Worm (Caenorhabditis elegans) whole organism, L1 larva: Measurements from ENCODE around the gene aco-1.

Source experiments
- C04F5.9 ChIP-seq: sonication (generic microtip); optimal IDR thresholded peaks from 2 replicates; lab custom pipeline; 2016; ENCODE audit warnings: missing genetic modification characterization, missing compliant biosample characterization
- C16A3.4 ChIP-seq: fragments of 150-350 bp; optimal IDR thresholded peaks from 2 replicates; lab custom pipeline; 2014; ENCODE audit warnings: missing biosample characterization, missing genetic modification characterization
- C34B4.2 ChIP-seq: sonication (generic microtip); optimal IDR thresholded peaks from 2 replicates; lab custom pipeline; 2017; ENCODE audit warnings: mild to moderate bottlenecking, missing genetic modification characterization, missing compliant biosample characterization
- F16B12.6 ChIP-seq: fragments of 150-350 bp; optimal IDR thresholded peaks from 2 replicates; lab custom pipeline; 2014; ENCODE audit warnings: missing biosample characterization, missing genetic modification characterization
- Y116A8C.19 ChIP-seq: sonication (generic microtip); optimal IDR thresholded peaks from 2 replicates; lab custom pipeline; 2016; ENCODE audit warnings: missing compliant biosample characterization, missing genetic modification characterization, borderline replicate concordance
- aha-1 ChIP-seq: fragments of 150-350 bp; optimal IDR thresholded peaks from 2 replicates; lab custom pipeline; 2014; ENCODE audit warnings: missing biosample characterization, missing genetic modification characterization
- alr-1 ChIP-seq: fragments of 200-800 bp; sonication (Bioruptor generic); optimal IDR thresholded peaks from 2 replicates; lab custom pipeline; 2018; ENCODE audit warnings: borderline replicate concordance, mild to moderate bottlenecking, missing genetic modification characterization, missing compliant biosample characterization
- ama-1 ChIP-seq: fragments of 150-350 bp; optimal IDR thresholded peaks from 2 replicates; lab custom pipeline; 2014
- blmp-1 ChIP-seq: fragments of 150-350 bp; optimal IDR thresholded peaks from 2 replicates; lab custom pipeline; 2014; ENCODE audit warnings: missing biosample characterization, missing genetic modification characterization
- ceh-63 ChIP-seq: fragments of 200-800 bp; sonication (Bioruptor generic); optimal IDR thresholded peaks from 2 replicates; lab custom pipeline; 2018; ENCODE audit warnings: mild to moderate bottlenecking, missing genetic modification characterization, missing compliant biosample characterization
- ceh-8 ChIP-seq: fragments of 200-800 bp; sonication (Bioruptor generic); optimal IDR thresholded peaks from 2 replicates; lab custom pipeline; 2018; ENCODE audit warnings: mild to moderate bottlenecking, missing genetic modification characterization, moderate library complexity, missing compliant biosample characterization
- ceh-82 ChIP-seq, 3 experiments: fragments of 150-350 bp in 1 of 3; sonication (generic microtip) in 2 of 3; optimal IDR thresholded peaks; 2 replicates each; lab custom pipeline; 2014 to 2017; ENCODE audit warnings: missing biosample characterization in 3 of 3, missing genetic modification characterization in 3 of 3
- ceh-90 ChIP-seq: sonication (generic microtip); optimal IDR thresholded peaks from 2 replicates; lab custom pipeline; 2016; ENCODE audit warnings: missing genetic modification characterization, missing compliant biosample characterization
- ces-1 ChIP-seq: fragments of 150-350 bp; optimal IDR thresholded peaks from 2 replicates; lab custom pipeline; 2014; ENCODE audit warnings: missing biosample characterization, missing genetic modification reagents, missing genetic modification characterization
- egl-27 ChIP-seq, 2 experiments: fragments of 150-350 bp in 1 of 2; sonication (generic microtip); optimal IDR thresholded peaks; 3 replicates each; lab custom pipeline; 2017 to 2018; ENCODE audit warnings: missing biosample characterization in 2 of 2, missing genetic modification characterization in 2 of 2, missing genetic modification reagents in 2 of 2
- elt-3 ChIP-seq, 6 experiments: fragments of 150-350 bp in 1 of 6; sonication (generic microtip); optimal IDR thresholded peaks; 2 replicates each; lab custom pipeline; 2017 to 2018; ENCODE audit warnings: missing biosample characterization in 6 of 6, missing genetic modification characterization in 6 of 6, inconsistent platforms in 1 of 6
- fkh-10 ChIP-seq: sonication (generic microtip); optimal IDR thresholded peaks from 2 replicates; lab custom pipeline; 2017; ENCODE audit warnings: missing biosample characterization, missing genetic modification reagents, missing genetic modification characterization
- fkh-4 ChIP-seq: sonication (generic microtip); optimal IDR thresholded peaks from 2 replicates; lab custom pipeline; 2016; ENCODE audit warnings: missing compliant biosample characterization, missing genetic modification characterization, borderline replicate concordance
- fkh-8 ChIP-seq: sonication (generic microtip); optimal IDR thresholded peaks from 2 replicates; lab custom pipeline; 2016; ENCODE audit warnings: mild to moderate bottlenecking, missing genetic modification characterization, missing compliant biosample characterization
- grh-1 ChIP-seq: fragments of 200-800 bp; sonication (Bioruptor generic); IDR thresholded peaks from 2 replicates; pipeline ENCODE4 v1.3.6; 2022; ENCODE audit warnings: missing genetic modification reagents, missing genetic modification characterization, missing compliant biosample characterization
- hpl-2 ChIP-seq: fragments of 150-350 bp; optimal IDR thresholded peaks from 2 replicates; lab custom pipeline; 2014; ENCODE audit warnings: missing biosample characterization, missing genetic modification reagents, missing genetic modification characterization
- lir-3 ChIP-seq: sonication (generic microtip); optimal IDR thresholded peaks from 2 replicates; lab custom pipeline; 2016; ENCODE audit warnings: mild to moderate bottlenecking, missing genetic modification characterization, moderate library complexity, missing compliant biosample characterization; ENCODE audit not compliant: poor library complexity
- lsy-2 ChIP-seq, 2 experiments: fragments of 150-350 bp; optimal IDR thresholded peaks; 2 replicates each; lab custom pipeline; 2014; ENCODE audit warnings: missing biosample characterization in 2 of 2, missing genetic modification characterization in 2 of 2
- mdl-1 ChIP-seq, 2 experiments: fragments of 150-350 bp; optimal IDR thresholded peaks; 2 replicates each; lab custom pipeline; 2014 to 2017; ENCODE audit warnings: missing biosample characterization in 2 of 2, missing genetic modification characterization in 2 of 2, inconsistent platforms in 1 of 2
- mef-2 ChIP-seq: fragments of 150-350 bp; optimal IDR thresholded peaks from 2 replicates; lab custom pipeline; 2014; ENCODE audit warnings: missing biosample characterization, missing genetic modification characterization
- mep-1 ChIP-seq: fragments of 150-350 bp; optimal IDR thresholded peaks from 2 replicates; lab custom pipeline; 2014; ENCODE audit warnings: missing biosample characterization, missing genetic modification characterization
- nhr-12 ChIP-seq: sonication (generic microtip); optimal IDR thresholded peaks from 2 replicates; lab custom pipeline; 2017; ENCODE audit warnings: missing biosample characterization, missing genetic modification characterization
- nhr-19 ChIP-seq: fragments of 200-800 bp; sonication (Bioruptor generic); conservative IDR thresholded peaks from 2 replicates; pipeline ENCODE4 v1.3.6; 2022; ENCODE audit warnings: missing genetic modification characterization, missing compliant biosample characterization
- nhr-20 ChIP-seq: sonication (generic microtip); optimal IDR thresholded peaks from 2 replicates; lab custom pipeline; 2016; ENCODE audit warnings: mild to moderate bottlenecking, missing genetic modification characterization, missing compliant biosample characterization
- nhr-237 ChIP-seq: fragments of 150-350 bp; optimal IDR thresholded peaks from 2 replicates; lab custom pipeline; 2014; ENCODE audit warnings: missing biosample characterization, missing genetic modification characterization
- nhr-28 ChIP-seq: fragments of 150-350 bp; optimal IDR thresholded peaks from 2 replicates; lab custom pipeline; 2014; ENCODE audit warnings: missing biosample characterization, missing genetic modification characterization
- nhr-71 ChIP-seq: sonication (generic microtip); optimal IDR thresholded peaks from 2 replicates; lab custom pipeline; 2016; ENCODE audit warnings: mild to moderate bottlenecking, missing genetic modification characterization, moderate library complexity, missing compliant biosample characterization
- nhr-76 ChIP-seq: sonication (generic microtip); optimal IDR thresholded peaks from 2 replicates; lab custom pipeline; 2017; ENCODE audit warnings: missing biosample characterization, missing genetic modification characterization
- nhr-77 ChIP-seq: fragments of 150-350 bp; optimal IDR thresholded peaks from 2 replicates; lab custom pipeline; 2014; ENCODE audit warnings: missing biosample characterization, missing genetic modification characterization
- nhr-85 ChIP-seq: sonication (generic microtip); peaks from one replicate; lab custom pipeline; 2016; ENCODE audit warnings: missing genetic modification characterization, inconsistent platforms, missing compliant biosample characterization
- nhr-90 ChIP-seq: sonication (generic microtip); optimal IDR thresholded peaks from 2 replicates; lab custom pipeline; 2016; ENCODE audit warnings: mild to moderate bottlenecking, missing genetic modification characterization, missing compliant biosample characterization; ENCODE audit not compliant: poor library complexity
- pag-3 ChIP-seq: sonication (generic microtip); optimal IDR thresholded peaks from 2 replicates; lab custom pipeline; 2017; ENCODE audit warnings: missing genetic modification characterization, mild to moderate bottlenecking, missing compliant biosample characterization, antibody characterized with exemption, borderline replicate concordance; ENCODE audit not compliant: insufficient read depth
- pax-3 ChIP-seq: fragments of 200-800 bp; sonication (Bioruptor generic); optimal IDR thresholded peaks from 2 replicates; lab custom pipeline; 2018; ENCODE audit warnings: mild to moderate bottlenecking, missing genetic modification characterization, moderate library complexity, missing compliant biosample characterization
- pqm-1 ChIP-seq: sonication (generic microtip); optimal IDR thresholded peaks from 3 replicates; lab custom pipeline; 2017; ENCODE audit warnings: missing biosample characterization, missing genetic modification characterization
- rnt-1 ChIP-seq: sonication (generic microtip); optimal IDR thresholded peaks from 2 replicates; lab custom pipeline; 2016; ENCODE audit warnings: mild to moderate bottlenecking, missing genetic modification characterization, moderate library complexity, missing compliant biosample characterization
- skn-1 ChIP-seq: fragments of 150-350 bp; optimal IDR thresholded peaks from 2 replicates; lab custom pipeline; 2014; ENCODE audit warnings: missing biosample characterization, missing genetic modification characterization
- snpc-4 ChIP-seq: fragments of 150-350 bp; optimal IDR thresholded peaks from 2 replicates; lab custom pipeline; 2014; ENCODE audit warnings: missing biosample characterization, missing genetic modification characterization
- snu-23 ChIP-seq: sonication (generic microtip); optimal IDR thresholded peaks from 2 replicates; lab custom pipeline; 2016; ENCODE audit warnings: missing genetic modification characterization, missing compliant biosample characterization
- sptf-1 ChIP-seq: fragments of 150-350 bp; optimal IDR thresholded peaks from 2 replicates; lab custom pipeline; 2014; ENCODE audit warnings: missing biosample characterization, missing genetic modification characterization
- sup-37 ChIP-seq: fragments of 200-800 bp; sonication (Bioruptor generic); optimal IDR thresholded peaks from 2 replicates; lab custom pipeline; 2018; ENCODE audit warnings: mild to moderate bottlenecking, missing genetic modification characterization, missing compliant biosample characterization
- unc-30 ChIP-seq: sonication (generic microtip); optimal IDR thresholded peaks from 2 replicates; lab custom pipeline; 2017; ENCODE audit warnings: missing biosample characterization, missing genetic modification characterization
- unc-62 ChIP-seq: fragments of 150-350 bp; optimal IDR thresholded peaks from 2 replicates; lab custom pipeline; 2014; ENCODE audit warnings: missing biosample characterization, missing genetic modification reagents, missing genetic modification characterization
- unc-86 ChIP-seq: sonication (generic microtip); optimal IDR thresholded peaks from 2 replicates; lab custom pipeline; 2016; ENCODE audit warnings: missing genetic modification characterization, missing compliant biosample characterization
- unc-98 ChIP-seq: fragments of 200-800 bp; sonication (Bioruptor generic); IDR thresholded peaks from 2 replicates; pipeline ENCODE4 v1.3.6; 2022; ENCODE audit warnings: missing genetic modification characterization, missing compliant biosample characterization
- zag-1 ChIP-seq: fragments of 150-350 bp; optimal IDR thresholded peaks from 2 replicates; lab custom pipeline; 2014; ENCODE audit warnings: missing biosample characterization, missing genetic modification characterization
- zip-4 ChIP-seq: fragments of 200-800 bp; sonication (Bioruptor generic); optimal IDR thresholded peaks from 2 replicates; lab custom pipeline; 2018; ENCODE audit warnings: mild to moderate bottlenecking, missing genetic modification characterization, moderate library complexity, missing compliant biosample characterization
- ztf-11 ChIP-seq, 2 experiments: sonication (generic microtip); optimal IDR thresholded peaks; 2 replicates each; lab custom pipeline; 2016 to 2017; ENCODE audit warnings: missing genetic modification characterization in 2 of 2, missing biosample characterization in 1 of 2, missing compliant biosample characterization in 1 of 2
- ztf-4 ChIP-seq: fragments of 150-350 bp; optimal IDR thresholded peaks from 2 replicates; lab custom pipeline; 2014; ENCODE audit warnings: missing biosample characterization, missing genetic modification characterization

The aco-1 gene

ce11 chrX:11339375-11339924, at the start of gene aco-1:
TSS of gene aco-1 (plus strand) at chrX:11339874.
- TF ChIP-seq nhr-19 (0 out of 2 replicates have a peak, but pooled peaks have one; percentile 33), unc-62 (GFP tag; lab: Kevin White, UChicago) (no peak), elt-3 (tag; optimal IDR thresholded peaks at IDR 0.05; lab: Kevin White, UChicago) (peak in 2 of 6 experiments; percentile 34 to 40), ceh-82 (tag; optimal IDR thresholded peaks at IDR 0.05; lab: Kevin White, UChicago) (peak in 1 of 3 experiments; percentile 24), rnt-1 (tag; lab: Kevin White, UChicago) (peak; percentile 60), fkh-10 (GFP tag; lab: Kevin White, UChicago) (no peak), pqm-1 (tag; lab: Kevin White, UChicago) (no peak), fkh-4 (no peak), ceh-90 (no peak), ces-1 (GFP tag; lab: Kevin White, UChicago) (no peak), nhr-71 (peak; percentile 61), C04F5.9 (tag; lab: Kevin White, UChicago) (no peak), mef-2 (tag; lab: Kevin White, UChicago) (no peak), ceh-8 (GFP tag; lab: Kevin White, UChicago) (no peak), skn-1 (tag; lab: Kevin White, UChicago) (no peak), nhr-28 (tag; lab: Kevin White, UChicago) (no peak), F16B12.6 (tag; lab: Kevin White, UChicago) (peak; percentile 80), Y116A8C.19 (tag; lab: Kevin White, UChicago) (no peak), mdl-1 (tag; optimal IDR thresholded peaks at IDR 0.05; lab: Kevin White, UChicago) (peak in 1 of 2 experiments; percentile 9), zag-1 (tag; lab: Kevin White, UChicago) (no peak), ztf-11 (tag; optimal IDR thresholded peaks at IDR 0.05; lab: Kevin White, UChicago) (no peak), C16A3.4 (tag; lab: Kevin White, UChicago) (peak; percentile 32), unc-98 (GFP tag; lab: Robert Waterston, UW) (no peak), nhr-77 (tag; lab: Kevin White, UChicago) (peak; percentile 9), pag-3 (tag; lab: Kevin White, UChicago) (no peak), sup-37 (GFP tag; lab: Kevin White, UChicago) (no peak), snpc-4 (no peak), nhr-76 (tag; lab: Kevin White, UChicago) (no peak), lsy-2 (tag; optimal IDR thresholded peaks at IDR 0.05; lab: Kevin White, UChicago) (peak in 1 of 2 experiments; percentile 54), pax-3 (tag; lab: Kevin White, UChicago) (no peak), sptf-1 (no peak), grh-1 (GFP tag; lab: Robert Waterston, UW) (no peak), blmp-1 (tag; lab: Kevin White, UChicago) (peak; percentile 44), mep-1 (tag; lab: Kevin White, UChicago) (peak; percentile 50), alr-1 (tag; lab: Kevin White, UChicago) (no peak), ceh-63 (GFP tag; lab: Kevin White, UChicago) (no peak), nhr-237 (tag; lab: Kevin White, UChicago) (no peak), nhr-90 (tag; lab: Kevin White, UChicago) (peak; percentile 73), nhr-12 (no peak), zip-4 (GFP tag; lab: Kevin White, UChicago) (no peak), unc-86 (tag; lab: Kevin White, UChicago) (no peak), nhr-85 (tag; lab: Kevin White, UChicago) (peak; percentile 93), nhr-20 (tag; lab: Kevin White, UChicago) (peak; percentile 65), ztf-4 (tag; lab: Kevin White, UChicago) (no peak), hpl-2 (GFP tag; lab: Kevin White, UChicago) (no peak), egl-27 (tag; optimal IDR thresholded peaks at IDR 0.05; lab: Kevin White, UChicago) (no peak), snu-23 (GFP tag; lab: Kevin White, UChicago) (peak; percentile 69), fkh-8 (tag; lab: Kevin White, UChicago) (no peak), unc-30 (tag; lab: Kevin White, UChicago) (no peak), lir-3 (tag; lab: Kevin White, UChicago) (no peak), ama-1 (lab: Kevin White, UChicago) (no peak), aha-1 (tag; lab: Kevin White, UChicago) (no peak), C34B4.2 (tag; lab: Kevin White, UChicago) (no peak)
